Worm (Caenorhabditis elegans): ENCODE measurements around the gene R160.4.

- TF ChIP-seq elt-3 (tag; optimal IDR thresholded peaks at IDR 0.05) (no peak), nhr-76 (tag; optimal IDR thresholded peaks at IDR 0.05) (no peak), lin-13 (tag; optimal IDR thresholded peaks at IDR 0.05) (no peak), lsy-2 (tag; optimal IDR thresholded peaks at IDR 0.05) (no peak), snpc-4 (tag; optimal IDR thresholded peaks at IDR 0.05) (no peak), pha-4 (tag; optimal IDR thresholded peaks at IDR 0.05) (no peak)
Measured at ce11 chrX:4415289-4415688, 46.6 kb upstream of the R160.4 start.

Data from whole organism, mixed stage, embryonic.